Fruit fly (Drosophila melanogaster): ENCODE data around the gene CG43342.

Gene CG43342

dm6 chr3R:22358810-22359209 lies 22.3 kb upstream of the CG43342 start (continued):
- TF ChIP-seq lab (GFP tag; optimal IDR thresholded peaks at IDR 0.05) (peak; percentile 69), CG30431 (GFP tag; optimal IDR thresholded peaks at IDR 0.05) (peak; percentile 37), hkb (optimal IDR thresholded peaks at IDR 0.05) (no peak), hkb (GFP tag; IDR thresholded peaks at IDR 0.05) (peak; percentile 74), CG6683 (GFP tag; optimal IDR thresholded peaks at IDR 0.05) (peak; percentile 38), klu (GFP tag; IDR thresholded peaks at IDR 0.05) (no peak), Stat92E (GFP tag; optimal IDR thresholded peaks at IDR 0.05) (peak in 1 of 3 experiments; percentile 15), D (optimal IDR thresholded peaks at IDR 0.05) (no peak), D (GFP tag; optimal IDR thresholded peaks at IDR 0.05) (peak; percentile 82), CG4854 (GFP tag; optimal IDR thresholded peaks at IDR 0.05) (peak; percentile 62), Elba2 (GFP tag; optimal IDR thresholded peaks at IDR 0.05) (no peak), CG12299 (tag; optimal IDR thresholded peaks at IDR 0.05) (no peak), tap (tag; optimal IDR thresholded peaks at IDR 0.05) (peak; percentile 73), fd96Cb (tag; optimal IDR thresholded peaks at IDR 0.05) (peak; percentile 77), br (optimal IDR thresholded peaks at IDR 0.05) (no peak), ato (GFP tag; IDR thresholded peaks at IDR 0.05; ENCODE audit: partially characterized antibody) (no peak), CG13775 (GFP tag; optimal IDR thresholded peaks at IDR 0.05) (peak; percentile 44), CG5953 (GFP tag; IDR thresholded peaks at IDR 0.05) (peak; percentile 57; the same call in 1 of the 2 replicates), CG11093 (GFP tag; IDR thresholded peaks at IDR 0.05) (peak; percentile 54; the same call in 2 of the 3 replicates), Hey (tag; optimal IDR thresholded peaks at IDR 0.05) (no peak), H15 (GFP tag; IDR thresholded peaks at IDR 0.05) (no peak), da (GFP tag; optimal IDR thresholded peaks at IDR 0.05) (no peak), unc-4 (GFP tag; IDR thresholded peaks at IDR 0.05; ENCODE audit: partially characterized antibody) (no peak), vvl (GFP tag; IDR thresholded peaks at IDR 0.05) (peak; percentile 87), CG32772 (GFP tag; IDR thresholded peaks at IDR 0.05) (no peak), CG3726 (GFP tag; IDR thresholded peaks at IDR 0.05) (0 out of 3 replicates have a peak, but pooled peaks have one; percentile 50), CG6813 (GFP tag; optimal IDR thresholded peaks at IDR 0.05) (peak; percentile 86), CG11560 (tag; IDR thresholded peaks at IDR 0.05) (0 out of 3 replicates have a peak, but pooled peaks have one; percentile 39), Dp (GFP tag; optimal IDR thresholded peaks at IDR 0.05) (no peak), sima (GFP tag; optimal IDR thresholded peaks at IDR 0.05) (no peak), insv (GFP tag; optimal IDR thresholded peaks at IDR 0.05) (no peak), CG2875 (GFP tag; optimal IDR thresholded peaks at IDR 0.05) (peak; percentile 82), Mad (GFP tag; optimal IDR thresholded peaks at IDR 0.05) (peak; percentile 52), dimm (GFP tag; IDR thresholded peaks at IDR 0.05) (no peak), Abd-B (GFP tag; optimal IDR thresholded peaks at IDR 0.05) (no peak), CG34422 (GFP tag; IDR thresholded peaks at IDR 0.05) (peak; percentile 62; the same call in 1 of the 3 replicates), lov (optimal IDR thresholded peaks at IDR 0.05) (no peak), lov (GFP tag; IDR thresholded peaks at IDR 0.05) (peak; percentile 74; the same call in 1 of the 3 replicates), CG6765 (GFP tag; optimal IDR thresholded peaks at IDR 0.05) (no peak), CG4424 (GFP tag; optimal IDR thresholded peaks at IDR 0.05) (peak; percentile 73), sna (GFP tag; IDR thresholded peaks at IDR 0.05; ENCODE audit: partially characterized antibody) (no peak), dan (GFP tag; IDR thresholded peaks at IDR 0.05) (no peak), Camta (GFP tag; optimal IDR thresholded peaks at IDR 0.05) (peak; percentile 38), CG42726 (GFP tag; IDR thresholded peaks at IDR 0.05; ENCODE audit: partially characterized antibody) (no peak), ken (GFP tag; IDR thresholded peaks at IDR 0.05) (peak; percentile 59; the same call in 2 of the 3 replicates), CG9215 (GFP tag; IDR thresholded peaks at IDR 0.05) (no peak), CG11398 (GFP tag; optimal IDR thresholded peaks at IDR 0.05) (peak; percentile 37), E2f2 (GFP tag; IDR thresholded peaks at IDR 0.05) (peak; percentile 54; the same call in 1 of the 2 replicates), Adf1 (GFP tag; IDR thresholded peaks at IDR 0.05) (no peak), crc (GFP tag; optimal IDR thresholded peaks at IDR 0.05) (no peak), CG8478 (optimal IDR thresholded peaks at IDR 0.05) (no peak), grau (tag; optimal IDR thresholded peaks at IDR 0.05) (peak; percentile 58)
